Worm (Caenorhabditis elegans) whole organism, young adult: ENCODE results near the gene ftt-2.

Experiments
- B0019.2 ChIP-seq: fragments of 200-800 bp; sonication (Bioruptor generic); conservative IDR thresholded peaks from 2 replicates; pipeline ENCODE4 v1.3.6; 2022; ENCODE audit warnings: missing genetic modification reagents, missing genetic modification characterization, missing compliant biosample characterization
- C06A6.2 ChIP-seq: fragments of 200-800 bp; sonication (Bioruptor generic); conservative IDR thresholded peaks from 2 replicates; pipeline ENCODE4 v1.3.6; 2022; ENCODE audit warnings: missing genetic modification characterization, missing compliant biosample characterization
- F10E7.11 ChIP-seq: sonication (generic microtip); optimal IDR thresholded peaks from 2 replicates; lab custom pipeline; 2017; ENCODE audit warnings: mild to moderate bottlenecking, missing genetic modification characterization, moderate library complexity, missing compliant biosample characterization
- F52B5.7 ChIP-seq: sonication (generic microtip); optimal IDR thresholded peaks from 2 replicates; lab custom pipeline; 2016; ENCODE audit warnings: mild to moderate bottlenecking, missing genetic modification characterization, missing compliant biosample characterization
- F57A8.1 ChIP-seq: fragments of 200-800 bp; sonication (Bioruptor generic); optimal IDR thresholded peaks from 2 replicates; lab custom pipeline; 2018; ENCODE audit warnings: mild to moderate bottlenecking, missing genetic modification characterization, moderate library complexity, missing compliant biosample characterization
- F57C9.4 ChIP-seq: sonication (generic microtip); optimal IDR thresholded peaks from 2 replicates; lab custom pipeline; 2017; ENCODE audit warnings: mild to moderate bottlenecking, missing genetic modification characterization, missing compliant biosample characterization
- K12H6.12 ChIP-seq: fragments of 200-800 bp; sonication (Bioruptor generic); optimal IDR thresholded peaks from 2 replicates; lab custom pipeline; 2018; ENCODE audit warnings: mild to moderate bottlenecking, missing genetic modification characterization, missing compliant biosample characterization
- Y79H2A.3 ChIP-seq: fragments of 200-800 bp; sonication (Bioruptor generic); conservative IDR thresholded peaks from 2 replicates; pipeline ENCODE4 v1.3.6; 2022; ENCODE audit warnings: missing genetic modification reagents, missing genetic modification characterization, missing compliant biosample characterization
- ZK185.1 ChIP-seq: sonication (generic microtip); optimal IDR thresholded peaks from 2 replicates; lab custom pipeline; 2016; ENCODE audit warnings: mild to moderate bottlenecking, missing genetic modification characterization, missing compliant biosample characterization; ENCODE audit not compliant: poor library complexity, severe bottlenecking
- ama-1 ChIP-seq, 3 experiments: fragments of 150-350 bp in 1 of 3; sonication (generic microtip) in 2 of 3; optimal IDR thresholded peaks; 2 replicates each; lab custom pipeline; 2014 to 2018; ENCODE audit warnings: missing biosample characterization in 2 of 3, missing genetic modification characterization in 2 of 3, missing genetic modification reagents in 2 of 3
- bed-1 ChIP-seq: fragments of 200-800 bp; sonication (Bioruptor generic); IDR thresholded peaks from 2 replicates; pipeline ENCODE4 v1.3.6; 2022; ENCODE audit warnings: missing genetic modification reagents, missing genetic modification characterization, missing compliant biosample characterization
- bed-2 ChIP-seq: fragments of 200-800 bp; sonication (Bioruptor generic); IDR thresholded peaks from 2 replicates; pipeline ENCODE4 v1.3.6; 2022; ENCODE audit warnings: missing genetic modification reagents, missing genetic modification characterization, missing compliant biosample characterization
- ccch-3 ChIP-seq: fragments of 200-800 bp; sonication (Bioruptor generic); optimal IDR thresholded peaks from 2 replicates; lab custom pipeline; 2018; ENCODE audit warnings: mild to moderate bottlenecking, missing genetic modification characterization, missing compliant biosample characterization
- cebp-1 ChIP-seq, 2 experiments: fragments of 200-800 bp in 1 of 2; sonication (Bioruptor generic) in 1 of 2; sonication (generic microtip) in 1 of 2; IDR thresholded peaks in 1 of 2; optimal IDR thresholded peaks in 1 of 2; 2 replicates each; pipeline versions ENCODE4 v1.3.6 to Lab custom; 2017 to 2022; ENCODE audit warnings: missing compliant biosample characterization in 2 of 2, missing genetic modification characterization in 2 of 2, mild to moderate bottlenecking in 1 of 2, missing genetic modification reagents in 1 of 2, moderate library complexity in 1 of 2
- ceh-100 ChIP-seq: fragments of 200-800 bp; sonication (Bioruptor generic); IDR thresholded peaks from 2 replicates; pipeline ENCODE4 v1.3.6; 2022; ENCODE audit warnings: missing genetic modification reagents, missing genetic modification characterization, missing compliant biosample characterization
- ceh-58 ChIP-seq: fragments of 200-800 bp; sonication (Bioruptor generic); IDR thresholded peaks from 2 replicates; pipeline ENCODE4 v1.3.6; 2022; ENCODE audit warnings: missing genetic modification characterization, missing compliant biosample characterization
- ceh-79 ChIP-seq: sonication (generic microtip); optimal IDR thresholded peaks from 2 replicates; lab custom pipeline; 2017; ENCODE audit warnings: mild to moderate bottlenecking, missing genetic modification characterization, missing compliant biosample characterization
- dpff-1 ChIP-seq: sonication (generic microtip); optimal IDR thresholded peaks from 2 replicates; lab custom pipeline; 2017; ENCODE audit warnings: mild to moderate bottlenecking, missing genetic modification characterization, missing compliant biosample characterization
- egl-18 ChIP-seq: fragments of 200-800 bp; sonication (Bioruptor generic); IDR thresholded peaks from 2 replicates; pipeline ENCODE4 v1.3.6; 2022; ENCODE audit warnings: missing genetic modification reagents, missing genetic modification characterization, missing compliant biosample characterization
- egrh-3 ChIP-seq: fragments of 200-800 bp; sonication (Bioruptor generic); IDR thresholded peaks from 2 replicates; pipeline ENCODE4 v1.3.6; 2022; ENCODE audit warnings: missing genetic modification reagents, missing genetic modification characterization, missing compliant biosample characterization
- him-1 ChIP-seq: sonication (generic microtip); optimal IDR thresholded peaks from 2 replicates; lab custom pipeline; 2016; ENCODE audit warnings: missing genotype, missing genetic modification reagents, missing genetic modification characterization, missing compliant biosample characterization
- hlh-12 ChIP-seq: sonication (generic microtip); optimal IDR thresholded peaks from 2 replicates; lab custom pipeline; 2016; ENCODE audit warnings: missing genetic modification characterization, missing compliant biosample characterization
- hlh-26 ChIP-seq: fragments of 200-800 bp; sonication (Bioruptor generic); conservative IDR thresholded peaks from 2 replicates; pipeline ENCODE4 v1.3.6; 2022; ENCODE audit warnings: missing genetic modification reagents, missing genetic modification characterization, missing compliant biosample characterization
- hmg-1.2 ChIP-seq: fragments of 200-800 bp; sonication (Bioruptor generic); IDR thresholded peaks from 2 replicates; pipeline ENCODE4 v1.3.6; 2022; ENCODE audit warnings: missing genetic modification reagents, missing genetic modification characterization, missing compliant biosample characterization
- lin-35 ChIP-seq, 3 experiments: fragments of 150-350 bp in 2 of 3; sonication (generic microtip) in 1 of 3; optimal IDR thresholded peaks; 2 replicates each; lab custom pipeline; 2014 to 2018; ENCODE audit warnings: missing biosample characterization in 3 of 3, missing genetic modification characterization in 3 of 3, missing genetic modification reagents in 3 of 3
- lin-40 ChIP-seq: sonication (generic microtip); optimal IDR thresholded peaks from 2 replicates; lab custom pipeline; 2016; ENCODE audit warnings: missing genetic modification characterization, mild to moderate bottlenecking, missing compliant biosample characterization, missing genotype, missing genetic modification reagents
- lir-1 ChIP-seq: fragments of 200-800 bp; sonication (Bioruptor generic); conservative IDR thresholded peaks from 2 replicates; pipeline ENCODE4 v1.3.6; 2022; ENCODE audit warnings: missing genetic modification reagents, missing genetic modification characterization, missing compliant biosample characterization
- lsy-27 ChIP-seq: sonication (generic microtip); optimal IDR thresholded peaks from 2 replicates; lab custom pipeline; 2017; ENCODE audit warnings: missing genetic modification characterization, mild to moderate bottlenecking, missing compliant biosample characterization, antibody characterized with exemption, missing genotype, borderline replicate concordance; ENCODE audit not compliant: insufficient read depth
- madf-6 ChIP-seq: fragments of 200-800 bp; sonication (Bioruptor generic); IDR thresholded peaks from 2 replicates; pipeline ENCODE4 v1.3.6; 2022; ENCODE audit warnings: missing genetic modification reagents, missing genetic modification characterization, missing compliant biosample characterization
- madf-8 ChIP-seq: fragments of 200-800 bp; sonication (Bioruptor generic); conservative IDR thresholded peaks from 2 replicates; pipeline ENCODE4 v1.3.6; 2022; ENCODE audit warnings: missing genetic modification reagents, missing genetic modification characterization, missing compliant biosample characterization
- mes-4 ChIP-seq: sonication (generic microtip); optimal IDR thresholded peaks from 2 replicates; lab custom pipeline; 2016; ENCODE audit warnings: missing genotype, missing genetic modification characterization, missing compliant biosample characterization
- mxl-1 ChIP-seq: sonication (generic microtip); optimal IDR thresholded peaks from 2 replicates; lab custom pipeline; 2016; ENCODE audit warnings: missing genetic modification characterization, missing compliant biosample characterization
- rcor-1 ChIP-seq: fragments of 200-800 bp; sonication (Bioruptor generic); IDR thresholded peaks from 2 replicates; pipeline ENCODE4 v1.3.6; 2022; ENCODE audit warnings: missing genetic modification reagents, missing genetic modification characterization, missing compliant biosample characterization
- rec-8 ChIP-seq, 2 experiments: sonication (generic microtip); optimal IDR thresholded peaks; 2 replicates each; lab custom pipeline; 2016; ENCODE audit warnings: mild to moderate bottlenecking in 2 of 2, missing genetic modification characterization in 2 of 2, missing genetic modification reagents in 2 of 2, missing genotype in 2 of 2, missing biosample characterization in 1 of 2, missing compliant biosample characterization in 1 of 2, moderate library complexity in 1 of 2
- repo-1 ChIP-seq: sonication (generic microtip); optimal IDR thresholded peaks from 2 replicates; lab custom pipeline; 2017; ENCODE audit warnings: mild to moderate bottlenecking, missing genetic modification characterization, missing compliant biosample characterization
- snpc-1.3 ChIP-seq: sonication (generic microtip); optimal IDR thresholded peaks from 2 replicates; lab custom pipeline; 2017; ENCODE audit warnings: missing genetic modification characterization, mild to moderate bottlenecking, missing compliant biosample characterization, antibody characterized with exemption, moderate library complexity, missing genotype, missing genetic modification reagents; ENCODE audit not compliant: insufficient read depth
- tbp1 ChIP-seq: fragments of 200-800 bp; sonication (Bioruptor generic); optimal IDR thresholded peaks from 2 replicates; lab custom pipeline; 2018; ENCODE audit warnings: mild to moderate bottlenecking, missing genetic modification characterization, missing compliant biosample characterization
- tbx-9 ChIP-seq: sonication (generic microtip); optimal IDR thresholded peaks from 2 replicates; lab custom pipeline; 2016; ENCODE audit warnings: borderline replicate concordance, missing genetic modification characterization, inconsistent platforms, missing compliant biosample characterization
- unc-62 ChIP-seq: fragments of 150-350 bp; optimal IDR thresholded peaks from 2 replicates; lab custom pipeline; 2014; ENCODE audit warnings: missing biosample characterization, missing genetic modification reagents, missing genetic modification characterization
- ztf-3 ChIP-seq: fragments of 200-800 bp; sonication (Bioruptor generic); optimal IDR thresholded peaks from 2 replicates; lab custom pipeline; 2018; ENCODE audit warnings: mild to moderate bottlenecking, missing genetic modification characterization, missing compliant biosample characterization

ftt-2 gene

DNA sequence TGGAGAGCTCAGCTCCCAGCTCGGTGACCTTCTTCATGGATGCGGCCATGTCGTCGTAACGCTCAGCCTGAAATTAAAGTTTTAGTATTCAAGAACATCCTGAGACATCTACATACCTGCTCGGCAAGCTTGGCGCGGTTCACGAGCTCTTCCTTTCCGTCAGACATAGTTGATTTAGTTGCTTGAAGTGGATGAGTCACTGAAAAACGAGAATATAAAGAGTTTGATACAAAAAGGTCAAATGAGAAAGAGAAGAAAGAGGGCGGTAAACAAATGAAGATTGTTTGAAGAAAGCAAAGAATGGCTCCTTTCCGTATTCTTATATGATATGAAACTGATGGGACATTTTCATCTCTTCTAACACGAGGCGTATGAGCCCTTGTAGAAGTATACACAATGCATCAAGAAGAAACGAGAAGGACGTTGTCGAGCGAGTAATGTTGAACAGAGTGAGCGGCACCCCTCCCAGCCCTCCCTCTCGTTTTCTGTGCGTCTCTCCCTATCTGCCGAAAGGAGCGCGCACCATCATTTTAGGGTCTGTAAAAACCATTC lies at the start of gene ftt-2:
ftt-2 (minus strand) TSS at position 206 of the 552 bp plus-strand sequence.
- TF ChIP-seq ama-1 (optimal IDR thresholded peaks at IDR 0.05; lab: Kevin White, UChicago), result peak; percentile 72
- TF ChIP-seq ama-1 (GFP tag; optimal IDR thresholded peaks at IDR 0.05; lab: Kevin White, UChicago), result no peak
- no peak for TF ChIP-seq lsy-27 (tag; lab: Kevin White, UChicago)

DNA sequence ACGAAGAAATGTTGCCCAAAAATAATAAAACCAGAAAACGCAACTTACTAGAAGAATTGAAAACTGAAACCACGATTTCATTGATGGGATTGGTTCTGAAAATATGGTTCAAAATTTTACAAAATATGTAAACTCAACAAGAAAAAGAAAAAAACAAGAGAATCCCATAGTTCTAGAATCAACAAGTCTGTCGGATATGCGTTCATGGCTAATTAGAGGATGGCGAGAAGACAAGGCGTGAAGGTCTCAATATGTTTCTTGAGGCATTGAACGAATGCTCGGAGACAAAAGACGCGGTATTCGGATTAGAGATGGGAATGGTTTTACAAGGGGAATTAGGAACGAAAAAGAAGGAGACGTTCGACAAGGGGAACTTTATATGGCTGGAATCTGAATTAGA lies 45.5 kb upstream of the ftt-2 start, which contains the start of gene cutl-11:
cutl-11 (minus strand) TSS at position 101 of the 400 bp plus-strand sequence.
- TF ChIP-seq madf-6 (GFP tag; lab: Robert Waterston, UW), result no peak

DNA sequence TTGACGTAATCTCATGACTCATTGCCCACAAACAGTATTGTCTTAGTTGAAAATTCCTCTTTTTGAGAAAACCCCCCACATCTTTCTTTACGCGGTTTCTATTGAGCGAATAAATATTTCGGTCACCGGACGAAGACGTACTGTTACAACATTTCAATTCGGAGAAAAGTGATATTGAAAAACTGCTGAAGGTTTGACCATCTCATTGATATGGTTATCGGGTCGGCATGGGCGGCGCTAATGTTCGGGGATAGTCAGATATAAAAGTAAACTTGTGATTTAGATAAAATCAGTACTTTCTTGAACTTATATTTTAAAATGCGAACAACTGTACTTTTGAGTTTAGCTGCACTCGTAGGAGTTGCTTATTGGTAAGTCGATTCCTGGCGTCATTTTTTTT lies 41.9 kb upstream of the ftt-2 start, which contains the start of gene T04F8.8:
T04F8.8 (plus strand) TSS at position 301 of the 400 bp plus-strand sequence.
- TF ChIP-seq tbp1 (GFP tag; lab: Kevin White, UChicago) (no peak), egrh-3 (GFP tag; lab: Robert Waterston, UW) (no peak), unc-62 (no peak), K12H6.12 (tag; lab: Kevin White, UChicago) (no peak), tbx-9 (tag; lab: Kevin White, UChicago) (no peak), hlh-26 (GFP tag; lab: Robert Waterston, UW) (no peak), C06A6.2 (no peak), F52B5.7 (no peak), snpc-1.3 (no peak), F57A8.1 (GFP tag; lab: Kevin White, UChicago) (no peak), ZK185.1 (tag; lab: Kevin White, UChicago) (no peak), bed-2 (GFP tag; lab: Robert Waterston, UW) (no peak), ceh-100 (GFP tag; lab: Robert Waterston, UW) (no peak), cebp-1 (GFP tag; IDR thresholded peaks at IDR 0.05; lab: Robert Waterston, UW) (no peak), cebp-1 (tag; optimal IDR thresholded peaks at IDR 0.05; lab: Kevin White, UChicago) (no peak), hmg-1.2 (GFP tag; lab: Robert Waterston, UW) (no peak), bed-1 (GFP tag; lab: Robert Waterston, UW) (no peak), hlh-12 (no peak)

DNA sequence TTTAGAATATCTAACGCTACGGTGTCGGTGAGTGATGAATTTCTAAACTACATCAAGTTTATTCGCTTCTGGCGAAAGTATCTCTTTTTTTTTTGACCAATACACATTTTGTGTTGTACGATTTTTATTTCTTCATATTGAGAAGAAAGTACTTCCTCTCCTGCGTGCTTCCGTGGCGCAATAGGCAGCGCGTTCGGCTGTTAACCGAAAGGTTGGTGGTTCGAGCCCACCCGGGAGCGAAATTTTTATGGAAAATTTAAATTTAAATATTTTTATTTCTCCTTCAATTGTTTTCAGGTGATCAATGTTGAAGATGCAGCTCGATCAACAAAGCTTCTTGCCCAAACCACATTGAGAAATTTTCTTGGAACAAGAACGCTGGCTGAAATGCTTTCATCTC lies 40.3 kb upstream of the ftt-2 start:
- TF ChIP-seq C06A6.2 (no peak), rcor-1 (GFP tag; lab: Robert Waterston, UW) (peak; percentile 49; the same call in 1 of the 2 replicates), bed-1 (GFP tag; lab: Robert Waterston, UW) (no peak), him-1 (tag; lab: Kevin White, UChicago) (peak; percentile 82), mes-4 (tag; lab: Kevin White, UChicago) (peak; percentile 38), ceh-58 (GFP tag; lab: Robert Waterston, UW) (no peak), lin-35 (GFP tag; optimal IDR thresholded peaks at IDR 0.05; lab: Kevin White, UChicago) (peak in 1 of 3 experiments; percentile 53), ceh-79 (tag; lab: Kevin White, UChicago) (no peak), repo-1 (tag; lab: Kevin White, UChicago) (peak; percentile 44), lin-40 (tag; lab: Kevin White, UChicago) (peak; percentile 47), B0019.2 (GFP tag; lab: Robert Waterston, UW) (no peak), mxl-1 (tag; lab: Kevin White, UChicago) (peak; percentile 71), rec-8 (tag; optimal IDR thresholded peaks at IDR 0.05; lab: Kevin White, UChicago) (peak in 1 of 2 experiments; percentile 87), lir-1 (GFP tag; lab: Robert Waterston, UW) (peak; percentile 73), madf-8 (GFP tag; lab: Robert Waterston, UW) (no peak), hlh-12 (no peak), dpff-1 (peak; percentile 8), K12H6.12 (tag; lab: Kevin White, UChicago) (no peak), ccch-3 (GFP tag; lab: Kevin White, UChicago) (no peak), ama-1 (optimal IDR thresholded peaks at IDR 0.05; lab: Kevin White, UChicago) (no peak), ama-1 (GFP tag; optimal IDR thresholded peaks at IDR 0.05; lab: Kevin White, UChicago) (peak; percentile 14 to 57), ztf-3 (no peak), F57C9.4 (tag; lab: Kevin White, UChicago) (no peak), F10E7.11 (tag; lab: Kevin White, UChicago) (no peak), madf-6 (GFP tag; lab: Robert Waterston, UW) (peak; percentile 10; the same call in 1 of the 2 replicates), Y79H2A.3 (no peak), egl-18 (GFP tag; lab: Robert Waterston, UW) (no peak)
